Worm (Caenorhabditis elegans): ENCODE measurements around the gene lips-12.

lips-12 gene

DNA sequence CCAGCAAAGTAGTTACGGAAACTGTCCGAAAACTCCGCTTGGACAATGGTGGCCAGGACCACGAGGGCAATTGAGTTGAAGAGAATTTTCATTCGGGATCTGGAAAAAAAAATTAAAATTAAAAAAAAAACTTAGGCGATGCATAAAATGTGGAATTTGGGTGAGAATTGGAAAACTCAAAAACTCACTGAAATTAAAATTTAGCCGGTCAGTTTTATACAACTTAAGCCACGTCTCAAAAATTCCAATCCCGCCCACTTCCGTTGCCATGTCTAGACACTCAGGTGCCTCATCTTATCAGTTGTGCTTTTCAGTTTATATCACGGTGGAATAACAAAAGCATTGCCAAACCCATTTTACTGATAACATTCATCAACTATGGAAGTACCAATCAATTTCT is 3.1 kb downstream of the lips-12 start, which contains the start of gene lips-11:
lips-11 (minus strand) TSS at position 101 of the 400 bp plus-strand sequence.
- TF ChIP-seq pes-1 (GFP tag; IDR thresholded peaks at IDR 0.05) = no peak
- no peak for TF ChIP-seq ama-1 (optimal IDR thresholded peaks at IDR 0.05)
- no peak for TF ChIP-seq tbx-37 (GFP tag; conservative IDR thresholded peaks at IDR 0.05)
- no peak for TF ChIP-seq ceh-36 (tag; optimal IDR thresholded peaks at IDR 0.05)
- no peak for TF ChIP-seq scrt-1 (GFP tag; IDR thresholded peaks at IDR 0.05)
- no peak for TF ChIP-seq hnd-1 (tag; optimal IDR thresholded peaks at IDR 0.05)
- TF ChIP-seq hmbx-1 (tag; optimal IDR thresholded peaks at IDR 0.05) = no peak
- TF ChIP-seq F13C5.2 (tag; optimal IDR thresholded peaks at IDR 0.05) = no peak
- TF ChIP-seq tra-4 (tag; optimal IDR thresholded peaks at IDR 0.05) = no peak
- TF ChIP-seq tbx-11 (GFP tag; IDR thresholded peaks at IDR 0.05) = no peak

DNA sequence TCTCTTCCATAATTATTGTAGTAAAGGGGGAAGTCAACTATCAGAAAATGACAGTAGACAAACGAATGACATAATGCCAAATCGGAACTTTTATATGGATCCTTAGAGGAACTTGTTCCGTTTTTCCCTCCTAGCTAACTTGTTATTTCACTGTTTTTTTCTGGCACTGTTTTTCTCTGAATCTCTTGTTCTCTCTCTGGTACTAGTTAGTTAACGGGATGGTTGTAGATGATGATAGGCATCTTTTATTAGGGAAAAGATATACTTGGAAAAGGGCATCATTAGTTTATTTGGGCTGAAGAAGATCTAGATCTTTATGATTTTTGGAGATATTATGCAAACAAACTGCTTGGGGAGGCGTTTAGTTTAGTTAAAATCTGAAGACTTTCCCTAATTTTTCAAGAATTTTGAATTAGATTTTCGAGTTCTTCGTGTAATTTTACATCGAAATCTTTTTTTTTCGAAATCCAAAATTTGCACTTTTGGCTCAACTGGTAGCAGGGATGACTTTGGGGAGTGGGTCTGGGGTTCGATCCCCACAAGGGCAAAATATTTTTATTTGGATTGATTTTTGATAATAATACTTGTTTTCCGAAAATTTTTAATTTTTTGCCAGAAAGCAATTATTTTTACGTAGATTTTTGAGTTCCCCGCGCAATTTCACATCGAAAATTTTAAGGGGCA is 7.0 kb downstream of the lips-12 start, which contains the start of gene col-40:
col-40 (minus strand) TSS at position 51 of the 684 bp plus-strand sequence.
- no peak for TF ChIP-seq scrt-1 (GFP tag; IDR thresholded peaks at IDR 0.05)

DNA sequence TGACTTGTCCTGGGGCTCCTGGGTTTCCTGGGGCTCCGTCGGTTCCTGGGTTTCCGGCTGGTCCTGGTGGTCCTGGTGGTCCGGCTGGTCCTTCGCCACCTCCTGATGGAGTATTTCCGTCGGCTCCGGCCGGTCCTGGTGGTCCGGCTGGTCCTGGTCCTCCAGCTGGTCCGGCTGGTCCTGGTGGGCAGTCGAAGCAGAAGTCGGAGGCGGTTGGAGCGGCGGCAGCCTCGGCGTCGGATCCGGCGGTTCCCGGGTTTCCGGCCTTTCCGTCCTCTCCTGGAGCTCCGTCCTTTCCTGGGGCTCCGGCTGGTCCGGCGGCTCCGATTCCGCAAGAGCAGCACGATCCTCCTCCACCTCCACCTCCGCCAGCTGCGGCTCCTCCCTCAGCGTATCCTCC is 8.7 kb downstream of the lips-12 start:
- TF ChIP-seq hmbx-1 (tag; optimal IDR thresholded peaks at IDR 0.05) (no peak), tbx-37 (GFP tag; conservative IDR thresholded peaks at IDR 0.05) (no peak), ama-1 (optimal IDR thresholded peaks at IDR 0.05) (no peak), tbx-11 (GFP tag; IDR thresholded peaks at IDR 0.05) (no peak), ets-7 (tag; optimal IDR thresholded peaks at IDR 0.05) (no peak), tra-4 (tag; optimal IDR thresholded peaks at IDR 0.05) (no peak), B0310.2 (tag; optimal IDR thresholded peaks at IDR 0.05) (no peak), ceh-13 (GFP tag; optimal IDR thresholded peaks at IDR 0.05) (no peak), aly-1 (tag; optimal IDR thresholded peaks at IDR 0.05) (no peak), sea-1 (GFP tag; conservative IDR thresholded peaks at IDR 0.05) (no peak), pes-1 (GFP tag; IDR thresholded peaks at IDR 0.05) (no peak), scrt-1 (GFP tag; IDR thresholded peaks at IDR 0.05) (no peak), hmg-4 (GFP tag; optimal IDR thresholded peaks at IDR 0.05) (no peak), ceh-36 (tag; optimal IDR thresholded peaks at IDR 0.05) (no peak), hnd-1 (tag; optimal IDR thresholded peaks at IDR 0.05) (no peak), flt-1 (GFP tag; IDR thresholded peaks at IDR 0.05) (no peak), F13C5.2 (tag; optimal IDR thresholded peaks at IDR 0.05) (no peak)

DNA sequence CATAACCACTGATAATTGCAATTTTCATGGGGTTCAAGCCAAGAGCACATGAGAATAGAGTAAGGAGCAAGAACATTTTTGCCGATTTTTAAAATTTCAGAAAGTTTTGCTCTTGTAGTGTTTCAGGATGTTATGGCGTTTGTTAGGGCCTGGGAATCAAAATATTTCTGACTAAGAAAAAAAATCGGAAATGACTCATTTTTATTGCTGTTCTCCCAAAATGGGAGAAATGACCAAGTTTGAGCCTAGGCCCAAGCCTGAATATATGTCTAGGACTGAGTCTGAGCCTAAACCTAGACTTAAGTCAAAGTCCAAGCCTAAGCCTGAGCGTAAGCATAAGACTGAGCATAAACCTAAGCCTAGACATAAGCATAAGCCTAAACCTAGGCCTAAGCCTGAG is 9.6 kb downstream of the lips-12 start, which contains the start of gene T13B5.9:
T13B5.9 (minus strand) TSS at position 101 of the 400 bp plus-strand sequence.
- no peak for TF ChIP-seq hmg-4 (GFP tag; optimal IDR thresholded peaks at IDR 0.05)
- TF ChIP-seq ets-7 (tag; optimal IDR thresholded peaks at IDR 0.05) = no peak
- TF ChIP-seq ceh-36 (tag; optimal IDR thresholded peaks at IDR 0.05) = no peak
- TF ChIP-seq tbx-37 (GFP tag; conservative IDR thresholded peaks at IDR 0.05) = no peak

DNA sequence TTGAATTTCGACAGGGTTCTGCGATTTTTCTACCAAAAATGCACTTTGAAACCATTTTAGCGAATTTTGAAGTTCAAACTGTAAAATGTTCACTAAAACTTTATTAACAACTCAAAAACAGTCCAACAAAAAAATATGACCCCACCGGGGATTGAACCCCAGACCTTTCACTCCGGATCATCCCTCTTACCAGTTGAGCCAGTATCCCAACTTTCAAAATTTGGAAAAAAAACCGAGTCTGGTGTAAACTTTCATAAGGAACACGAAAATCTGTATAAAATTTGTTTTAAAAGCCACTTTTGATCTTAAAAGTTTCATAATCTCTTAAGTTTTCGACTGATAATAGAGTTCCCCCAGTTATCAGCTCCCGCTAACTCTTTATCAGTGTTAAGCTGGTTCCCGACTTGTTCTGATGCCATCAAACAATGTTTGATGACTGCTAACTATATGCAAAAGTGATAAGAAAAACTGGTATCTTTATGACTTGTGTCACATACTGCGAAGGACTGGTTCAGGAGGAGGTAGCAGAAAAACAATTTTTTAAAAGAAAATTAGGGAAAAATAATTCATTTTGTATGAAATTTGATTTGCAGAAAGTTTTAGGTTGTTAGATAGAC is 10.4 kb downstream of the lips-12 start:
- TF ChIP-seq ceh-13 (GFP tag; optimal IDR thresholded peaks at IDR 0.05) = no peak
- TF ChIP-seq flt-1 (GFP tag; IDR thresholded peaks at IDR 0.05) = no peak
- no peak for TF ChIP-seq ets-7 (tag; optimal IDR thresholded peaks at IDR 0.05)
- no peak for TF ChIP-seq hmbx-1 (tag; optimal IDR thresholded peaks at IDR 0.05)
- TF ChIP-seq aly-1 (tag; optimal IDR thresholded peaks at IDR 0.05) = no peak
- TF ChIP-seq B0310.2 (tag; optimal IDR thresholded peaks at IDR 0.05) = no peak
- TF ChIP-seq tbx-11 (GFP tag; IDR thresholded peaks at IDR 0.05) = no peak
- TF ChIP-seq hnd-1 (tag; optimal IDR thresholded peaks at IDR 0.05) = no peak
- TF ChIP-seq hmg-4 (GFP tag; optimal IDR thresholded peaks at IDR 0.05) = no peak
- TF ChIP-seq tra-4 (tag; optimal IDR thresholded peaks at IDR 0.05) = no peak
- TF ChIP-seq tbx-37 (GFP tag; conservative IDR thresholded peaks at IDR 0.05) = no peak
- no peak for TF ChIP-seq pes-1 (GFP tag; IDR thresholded peaks at IDR 0.05)
- TF ChIP-seq ama-1 (optimal IDR thresholded peaks at IDR 0.05) = no peak

DNA sequence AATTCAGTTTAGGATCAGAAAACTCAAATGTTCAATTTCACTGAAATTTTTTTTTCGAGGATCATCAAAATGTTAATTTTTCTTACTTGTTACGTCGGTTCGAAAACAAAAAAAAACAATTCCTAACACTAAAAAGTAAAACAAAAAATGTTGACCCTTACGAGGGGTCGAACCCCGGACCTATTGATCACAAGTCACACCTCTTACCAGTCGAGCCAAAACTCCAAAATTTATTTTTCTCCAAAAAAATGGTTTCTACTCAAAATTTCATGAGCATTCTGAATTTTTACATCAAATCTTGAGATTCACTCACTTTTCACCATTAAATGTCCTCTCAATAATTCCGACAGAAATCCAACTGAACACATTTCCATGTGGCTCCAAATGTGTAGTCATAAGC is 11.8 kb downstream of the lips-12 start:
- TF ChIP-seq aly-1 (tag; optimal IDR thresholded peaks at IDR 0.05) (no peak), hnd-1 (tag; optimal IDR thresholded peaks at IDR 0.05) (no peak), sea-1 (GFP tag; conservative IDR thresholded peaks at IDR 0.05) (no peak), ceh-36 (tag; optimal IDR thresholded peaks at IDR 0.05) (no peak), hmbx-1 (tag; optimal IDR thresholded peaks at IDR 0.05) (no peak), tbx-11 (GFP tag; IDR thresholded peaks at IDR 0.05) (no peak), tbx-37 (GFP tag; conservative IDR thresholded peaks at IDR 0.05) (no peak), scrt-1 (GFP tag; IDR thresholded peaks at IDR 0.05) (no peak), flt-1 (GFP tag; IDR thresholded peaks at IDR 0.05) (no peak), B0310.2 (tag; optimal IDR thresholded peaks at IDR 0.05) (no peak), pes-1 (GFP tag; IDR thresholded peaks at IDR 0.05) (no peak), F13C5.2 (tag; optimal IDR thresholded peaks at IDR 0.05) (no peak), ceh-13 (GFP tag; optimal IDR thresholded peaks at IDR 0.05) (no peak), ets-7 (tag; optimal IDR thresholded peaks at IDR 0.05) (no peak), hmg-4 (GFP tag; optimal IDR thresholded peaks at IDR 0.05) (no peak), ama-1 (optimal IDR thresholded peaks at IDR 0.05) (no peak), tra-4 (tag; optimal IDR thresholded peaks at IDR 0.05) (no peak)

DNA sequence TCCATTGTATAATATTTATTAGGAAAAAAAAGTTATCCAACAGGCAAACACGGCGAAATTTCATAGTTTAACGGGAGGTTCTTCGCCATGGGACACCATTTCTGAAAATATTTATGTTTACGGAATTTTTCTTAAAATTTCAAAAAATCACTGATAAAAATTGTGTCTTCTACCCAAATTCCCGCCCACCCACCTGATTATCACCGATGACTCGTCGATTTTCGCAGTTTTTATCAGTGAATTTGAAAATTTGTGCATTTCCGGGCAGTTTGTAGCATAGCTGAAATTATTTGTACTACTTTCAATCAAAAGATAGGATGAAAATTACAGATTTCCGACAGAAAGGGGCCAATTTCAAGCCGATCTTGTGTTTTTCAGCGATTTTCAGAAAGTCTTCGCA is 12.6 kb downstream of the lips-12 start:
- TF ChIP-seq hmbx-1 (tag; optimal IDR thresholded peaks at IDR 0.05) = no peak
- TF ChIP-seq tbx-37 (GFP tag; conservative IDR thresholded peaks at IDR 0.05) = no peak
- no peak for TF ChIP-seq ceh-13 (GFP tag; optimal IDR thresholded peaks at IDR 0.05)
- TF ChIP-seq F13C5.2 (tag; optimal IDR thresholded peaks at IDR 0.05) = no peak

DNA sequence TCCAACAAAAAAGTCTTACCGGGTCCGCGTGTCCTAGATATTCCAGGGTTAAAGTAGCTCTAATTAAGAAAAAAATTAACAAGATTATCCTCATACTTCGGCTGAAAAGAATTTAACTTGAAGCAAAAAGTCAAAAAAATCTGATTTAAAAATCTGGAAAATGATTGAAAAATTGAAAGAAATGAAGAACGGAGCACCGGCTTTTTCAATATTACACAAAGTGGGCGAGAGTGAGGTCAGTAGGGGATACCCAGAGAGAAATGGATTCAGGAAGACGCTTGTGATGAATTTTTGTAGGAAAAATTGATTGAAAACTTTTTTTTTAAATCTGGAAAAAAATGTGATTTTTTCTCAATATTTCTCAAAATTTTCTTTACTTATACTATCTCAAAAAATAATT is 13.3 kb downstream of the lips-12 start, which contains the start of gene pho-14:
pho-14 (minus strand) TSS at position 101 of the 400 bp plus-strand sequence.
- TF ChIP-seq tra-4 (tag; optimal IDR thresholded peaks at IDR 0.05) (no peak), ceh-13 (GFP tag; optimal IDR thresholded peaks at IDR 0.05) (no peak), pes-1 (GFP tag; IDR thresholded peaks at IDR 0.05) (no peak), flt-1 (GFP tag; IDR thresholded peaks at IDR 0.05) (no peak), sea-1 (GFP tag; conservative IDR thresholded peaks at IDR 0.05) (no peak), B0310.2 (tag; optimal IDR thresholded peaks at IDR 0.05) (no peak), tbx-11 (GFP tag; IDR thresholded peaks at IDR 0.05) (no peak), tbx-37 (GFP tag; conservative IDR thresholded peaks at IDR 0.05) (no peak), hmg-4 (GFP tag; optimal IDR thresholded peaks at IDR 0.05) (no peak), ceh-36 (tag; optimal IDR thresholded peaks at IDR 0.05) (no peak)

All from whole organism, early embryonic.